Worm (Caenorhabditis elegans): ENCODE data around the gene Y55F3C.17.

Y55F3C.17 gene

DNA sequence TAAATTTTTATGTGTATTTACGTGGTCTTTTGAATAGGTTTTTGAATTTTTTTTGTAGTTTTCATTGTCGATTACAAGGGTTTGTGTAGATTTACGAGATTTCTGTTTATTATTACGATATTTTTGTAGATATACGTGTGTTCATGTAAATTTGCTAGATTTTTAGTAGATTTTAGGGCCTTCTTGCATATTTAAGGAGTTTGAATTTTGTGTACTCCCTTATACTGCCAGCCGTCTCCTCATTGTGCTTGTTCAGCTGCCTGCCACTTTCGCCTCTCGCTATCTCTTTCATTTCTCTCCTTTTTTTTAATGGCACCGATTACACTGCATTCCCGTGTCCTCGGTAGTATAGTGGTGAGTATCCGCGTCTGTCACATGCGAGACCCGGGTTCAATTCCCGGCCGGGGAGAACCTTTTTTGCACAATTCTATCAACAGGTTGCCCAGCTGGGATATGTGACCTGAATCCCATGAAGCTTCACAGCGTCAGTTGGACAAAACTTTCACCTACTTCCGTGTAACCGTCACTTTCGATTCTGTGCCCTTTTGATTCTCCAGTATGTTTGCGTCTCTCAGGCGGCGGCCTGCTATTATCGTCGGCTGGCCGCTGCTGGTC, 15.4 kb downstream of the Y55F3C.17 start (continued):
- TF ChIP-seq B0035.1 (tag; optimal IDR thresholded peaks at IDR 0.05) (peak; percentile 6), dox-1 (GFP tag; IDR thresholded peaks at IDR 0.05) (peak; percentile 86), tbx-9 (tag; optimal IDR thresholded peaks at IDR 0.05; ENCODE audit: borderline replicate concordance) (no peak), aptf-2 (GFP tag; conservative IDR thresholded peaks at IDR 0.05) (peak; percentile 59; the same call in 1 of the 2 replicates), let-607 (tag; optimal IDR thresholded peaks at IDR 0.05) (peak in 1 of 2 experiments; percentile 5), hlh-26 (GFP tag; conservative IDR thresholded peaks at IDR 0.05) (no peak), snpc-4 (GFP tag; optimal IDR thresholded peaks at IDR 0.05) (peak; percentile 42), snpc-4 (tag; optimal IDR thresholded peaks at IDR 0.05) (no peak), nhr-179 (tag; optimal IDR thresholded peaks at IDR 0.05) (peak; percentile 56), lin-40 (tag; optimal IDR thresholded peaks at IDR 0.05) (no peak), akir-1 (GFP tag; optimal IDR thresholded peaks at IDR 0.05) (peak; percentile 61), xnd-1 (tag; optimal IDR thresholded peaks at IDR 0.05) (no peak), ets-4 (GFP tag; optimal IDR thresholded peaks at IDR 0.05) (peak; percentile 75), bed-2 (GFP tag; IDR thresholded peaks at IDR 0.05) (no peak), repo-1 (tag; optimal IDR thresholded peaks at IDR 0.05) (peak; percentile 63), F22D6.2 (tag; optimal IDR thresholded peaks at IDR 0.05) (peak; percentile 20), nhr-90 (tag; optimal IDR thresholded peaks at IDR 0.05) (peak; percentile 86), mes-4 (tag; optimal IDR thresholded peaks at IDR 0.05) (no peak), sptf-2 (GFP tag; optimal IDR thresholded peaks at IDR 0.05) (no peak), nhr-120 (GFP tag; IDR thresholded peaks at IDR 0.05) (no peak), lin-26 (GFP tag; IDR thresholded peaks at IDR 0.05) (peak; percentile 90), mel-28 (tag; optimal IDR thresholded peaks at IDR 0.05; ENCODE audit: borderline replicate concordance) (no peak), F57C9.4 (tag; optimal IDR thresholded peaks at IDR 0.05) (no peak), ceh-100 (GFP tag; IDR thresholded peaks at IDR 0.05) (peak; percentile 61), sdz-38 (tag; optimal IDR thresholded peaks at IDR 0.05) (no peak), athp-1 (tag; optimal IDR thresholded peaks at IDR 0.05) (peak; percentile 37), chd-7 (tag; optimal IDR thresholded peaks at IDR 0.05) (peak; percentile 68), F55B11.4 (tag; optimal IDR thresholded peaks at IDR 0.05; ENCODE audit: borderline replicate concordance, insufficient read depth) (no peak), B0261.1 (tag; optimal IDR thresholded peaks at IDR 0.05) (peak; percentile 93), nfyb-1 (GFP tag; IDR thresholded peaks at IDR 0.05) (peak; percentile 79), ztf-3 (GFP tag; optimal IDR thresholded peaks at IDR 0.05) (peak; percentile 41), nhr-80 (tag; optimal IDR thresholded peaks at IDR 0.05) (peak; percentile 35), lin-54 (GFP tag; optimal IDR thresholded peaks at IDR 0.05) (peak; percentile 51), Y53G8AR.9 (GFP tag; conservative IDR thresholded peaks at IDR 0.05) (no peak), ztf-28 (GFP tag; IDR thresholded peaks at IDR 0.05) (0 out of 2 replicates have a peak, but pooled peaks have one; percentile 51), F33H1.4 (GFP tag; IDR thresholded peaks at IDR 0.05) (0 out of 2 replicates have a peak, but pooled peaks have one; percentile 19), C17E4.6 (GFP tag; IDR thresholded peaks at IDR 0.05) (no peak), B0019.2 (GFP tag; conservative IDR thresholded peaks at IDR 0.05) (no peak), F49E8.2 (tag; optimal IDR thresholded peaks at IDR 0.05; ENCODE audit: insufficient read depth) (peak; percentile 36), egl-18 (GFP tag; IDR thresholded peaks at IDR 0.05) (no peak), snpc-1.3 (tag; optimal IDR thresholded peaks at IDR 0.05; ENCODE audit: insufficient read depth) (peak; percentile 26), hrde-1 (tag; optimal IDR thresholded peaks at IDR 0.05; ENCODE audit: borderline replicate concordance) (no peak), F39B2.1 (GFP tag; IDR thresholded peaks at IDR 0.05) (no peak), T07F8.4 (tag; optimal IDR thresholded peaks at IDR 0.05) (peak; percentile 78), C06A6.2 (GFP tag; conservative IDR thresholded peaks at IDR 0.05) (0 out of 2 replicates have a peak, but pooled peaks have one; percentile 42), bed-1 (GFP tag; IDR thresholded peaks at IDR 0.05) (no peak), tbp1 (GFP tag; optimal IDR thresholded peaks at IDR 0.05) (peak; percentile 97)

Measured in whole organism, young adult.